Fruit fly (Drosophila melanogaster) Kc167 (cell line): ENCODE results near the gene CG1468.

Experiments
- Myc ChIP-seq: fragments of >200 bp; optimal IDR thresholded peaks from 2 replicates; lab custom pipeline; 2017; ENCODE audit warnings: missing external identifiers
- Sin3A ChIP-seq: fragments of >200 bp; optimal IDR thresholded peaks from 2 replicates; lab custom pipeline; 2018; ENCODE audit warnings: missing external identifiers
- h ChIP-seq: fragments of >200 bp; optimal IDR thresholded peaks from 3 replicates; lab custom pipeline; 2018; ENCODE audit warnings: missing external identifiers
- insv ChIP-seq: fragments of >200 bp; optimal IDR thresholded peaks from 3 replicates; lab custom pipeline; 2018; ENCODE audit warnings: missing external identifiers
- psq ChIP-seq: fragments of >200 bp; optimal IDR thresholded peaks from 2 replicates; lab custom pipeline; 2017; ENCODE audit warnings: missing external identifiers
- ttk ChIP-seq: sonication (Bioruptor generic); optimal IDR thresholded peaks from 2 replicates; lab custom pipeline; 2017; ENCODE audit warnings: missing external identifiers

The CG1468 gene

DNA sequence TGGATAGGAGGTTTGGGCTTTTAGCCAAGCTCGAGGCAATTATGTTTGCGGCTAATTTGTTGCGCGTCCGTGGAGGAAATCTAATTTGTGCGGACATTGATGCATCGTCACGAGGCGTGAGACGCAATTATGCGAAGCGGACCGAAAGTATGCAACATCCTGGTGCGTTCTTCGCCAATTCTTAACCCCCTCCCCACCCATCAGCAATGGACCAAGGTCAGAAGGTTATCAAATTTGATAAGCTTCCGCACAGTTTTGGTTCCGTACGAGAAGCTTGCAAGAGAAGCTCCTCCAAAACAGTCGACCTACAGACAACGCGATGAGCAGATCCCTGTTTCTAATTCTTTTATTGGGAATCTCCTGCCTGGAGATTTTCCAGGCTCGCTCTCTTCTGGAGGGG is at the start of gene CG1468:
TSS of gene CG1468 (plus strand) at position 298 of the 400 bp plus-strand sequence.
- TF ChIP-seq ttk (lab: Kevin White, UChicago) (no peak), h (lab: Kevin White, UChicago) (no peak), insv (lab: Kevin White, UChicago) (no peak), psq (lab: Kevin White, UChicago) (no peak), Sin3A (lab: Kevin White, UChicago) (no peak), Myc (lab: Kevin White, UChicago) (no peak)

dm6 chrX:9829896-9830295 is 48.3 kb upstream of the CG1468 start:
- TF ChIP-seq insv (lab: Kevin White, UChicago) (no peak), ttk (lab: Kevin White, UChicago) (no peak), h (lab: Kevin White, UChicago) (no peak), Myc (lab: Kevin White, UChicago) (no peak), Sin3A (lab: Kevin White, UChicago) (no peak), psq (lab: Kevin White, UChicago) (no peak)

DNA sequence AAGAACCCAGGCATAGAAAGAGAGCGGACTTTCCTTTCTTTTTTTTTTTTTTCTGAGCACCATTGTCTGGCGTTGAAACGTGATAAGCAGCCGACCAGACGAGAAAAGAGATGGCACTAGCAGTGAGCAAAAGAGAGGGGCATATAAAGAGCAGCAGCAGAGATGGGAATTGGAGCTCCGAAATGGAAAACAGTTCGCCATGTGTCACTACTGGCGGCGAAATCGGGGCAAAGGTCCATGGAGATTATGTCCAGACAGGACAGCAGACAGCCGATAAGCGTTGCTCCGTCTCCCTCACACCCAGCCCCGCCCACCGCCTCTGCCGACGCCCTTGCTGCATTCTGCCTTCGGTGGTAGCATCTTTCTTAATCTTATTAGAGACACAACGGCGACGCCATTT is 45.2 kb upstream of the CG1468 start:
- TF ChIP-seq Sin3A (lab: Kevin White, UChicago) (no peak), insv (lab: Kevin White, UChicago) (no peak), ttk (lab: Kevin White, UChicago) (no peak), Myc (lab: Kevin White, UChicago) (no peak), psq (lab: Kevin White, UChicago) (no peak), h (lab: Kevin White, UChicago) (no peak)

- TF ChIP-seq Myc (lab: Kevin White, UChicago) (no peak), h (lab: Kevin White, UChicago) (no peak), psq (lab: Kevin White, UChicago) (no peak), ttk (lab: Kevin White, UChicago) (no peak), insv (lab: Kevin White, UChicago) (no peak), Sin3A (lab: Kevin White, UChicago) (no peak)
Measured at dm6 chrX:9847529-9847928, 30.7 kb upstream of the CG1468 start.

dm6 chrX:9864882-9865281 is 13.3 kb upstream of the CG1468 start, which contains the start of gene Ser7:
TSS of gene Ser7 (plus strand) at chrX:9865233.
- TF ChIP-seq Myc (lab: Kevin White, UChicago) (no peak), Sin3A (lab: Kevin White, UChicago) (no peak), insv (lab: Kevin White, UChicago) (no peak), psq (lab: Kevin White, UChicago) (no peak), h (lab: Kevin White, UChicago) (no peak), ttk (lab: Kevin White, UChicago) (no peak)

- TF ChIP-seq Myc (lab: Kevin White, UChicago) (no peak), h (lab: Kevin White, UChicago) (no peak), psq (lab: Kevin White, UChicago) (no peak), insv (lab: Kevin White, UChicago) (no peak), ttk (lab: Kevin White, UChicago) (no peak), Sin3A (lab: Kevin White, UChicago) (no peak)
Measured at dm6 chrX:9868510-9869248, 9.5 kb upstream of the CG1468 start, which contains the start of gene CG45060. TSS of gene CG45060 (minus strand) at chrX:9868568.

DNA sequence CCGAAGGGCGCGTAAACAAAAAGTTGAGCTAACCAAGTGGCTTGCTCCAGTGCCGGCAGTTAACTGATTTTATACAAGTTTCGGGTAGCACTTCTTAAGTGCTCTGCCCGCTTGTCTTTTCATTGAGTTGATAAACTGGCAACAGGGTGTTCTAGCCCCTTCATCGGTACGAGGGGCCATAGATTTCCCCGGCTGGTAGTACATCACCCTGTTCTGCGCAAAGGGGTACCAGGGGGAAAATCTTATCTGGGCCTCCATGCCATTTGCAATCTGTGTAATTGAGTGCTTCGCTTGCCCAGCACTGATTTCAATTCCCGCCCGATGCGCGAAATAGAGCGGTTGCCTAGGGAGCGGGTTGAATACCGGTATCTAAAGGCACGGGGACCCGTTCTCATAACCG is 6.6 kb upstream of the CG1468 start, which contains the start of gene CG45061:
TSS of gene CG45061 (minus strand) at position 71 of the 400 bp plus-strand sequence.
- TF ChIP-seq h (lab: Kevin White, UChicago) (no peak), ttk (lab: Kevin White, UChicago) (no peak), psq (lab: Kevin White, UChicago) (no peak), Sin3A (lab: Kevin White, UChicago) (no peak), insv (lab: Kevin White, UChicago) (no peak), Myc (lab: Kevin White, UChicago) (no peak)

DNA sequence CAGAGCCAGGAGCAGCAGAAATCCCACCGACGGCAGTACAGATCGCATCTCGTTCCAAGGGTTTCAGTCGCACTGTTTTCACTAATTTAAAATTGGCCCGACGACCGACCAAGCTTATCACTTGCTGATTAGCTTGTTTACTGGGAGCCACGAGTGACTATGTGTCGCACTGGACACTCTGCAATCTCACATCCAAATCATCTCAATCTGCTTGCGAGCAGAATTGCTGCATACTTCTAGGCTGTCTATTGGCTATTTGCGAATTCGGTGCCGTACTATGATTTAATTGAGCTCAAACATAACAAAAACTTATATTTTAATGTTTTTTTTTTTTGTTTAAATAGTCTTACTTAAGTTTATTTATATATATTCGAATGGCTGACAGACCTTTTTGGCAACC is 4.3 kb upstream of the CG1468 start, which contains the start of gene CG32695:
TSS of gene CG32695 (minus strand) at position 141 of the 400 bp plus-strand sequence.
- TF ChIP-seq insv (lab: Kevin White, UChicago) (no peak), Sin3A (lab: Kevin White, UChicago) (no peak), h (lab: Kevin White, UChicago) (no peak), Myc (lab: Kevin White, UChicago) (no peak), psq (lab: Kevin White, UChicago) (no peak)

DNA sequence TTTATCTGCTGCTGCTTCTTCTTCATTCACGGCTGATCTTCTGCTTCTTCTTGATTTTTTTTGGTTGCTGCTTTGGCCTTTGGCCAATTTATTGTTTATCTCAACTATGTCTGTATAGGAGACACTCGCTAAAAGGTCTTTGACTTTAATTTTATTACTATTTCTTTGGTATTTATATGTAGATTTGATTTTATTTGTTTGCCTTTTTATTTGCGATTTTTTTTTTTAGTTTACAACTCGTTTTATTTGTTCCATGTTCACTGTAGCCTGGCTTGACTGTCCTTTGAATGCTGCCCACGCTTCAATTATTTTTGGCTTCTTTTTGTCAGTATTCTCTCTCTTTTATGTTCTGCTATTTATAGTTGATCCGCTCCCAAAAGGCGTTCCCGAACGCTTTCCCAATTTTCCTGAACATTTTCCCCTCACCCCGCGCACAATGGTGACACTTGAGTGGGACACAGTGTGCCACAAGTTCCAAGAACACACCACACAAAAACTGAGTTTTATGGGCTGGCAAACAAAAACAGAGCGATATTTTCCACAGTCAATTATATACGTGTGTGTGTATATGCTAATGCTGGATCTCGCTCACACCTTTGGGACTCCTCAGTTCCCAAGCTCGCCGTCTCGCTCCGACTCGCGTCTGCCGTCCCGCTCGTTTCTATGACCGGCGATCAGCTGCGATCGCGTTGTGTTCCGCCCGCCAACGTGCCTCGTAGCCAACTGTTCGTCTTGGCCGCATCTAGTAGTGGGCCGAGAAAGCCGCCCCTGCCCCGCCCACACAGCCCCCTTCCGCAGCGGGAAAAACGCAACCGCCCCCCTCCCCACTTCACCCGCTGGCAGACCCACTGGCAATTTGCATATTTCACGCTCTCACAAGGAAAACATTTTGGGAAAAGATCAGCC is 2.0 kb upstream of the CG1468 start, which contains the start of gene CG15247:
TSS of gene CG15247 (minus strand) at position 725 of the 906 bp plus-strand sequence.
- TF ChIP-seq Sin3A (lab: Kevin White, UChicago) (no peak), h (lab: Kevin White, UChicago) (no peak), ttk (lab: Kevin White, UChicago) (no peak), psq (lab: Kevin White, UChicago) (no peak), Myc (lab: Kevin White, UChicago) (no peak)

DNA sequence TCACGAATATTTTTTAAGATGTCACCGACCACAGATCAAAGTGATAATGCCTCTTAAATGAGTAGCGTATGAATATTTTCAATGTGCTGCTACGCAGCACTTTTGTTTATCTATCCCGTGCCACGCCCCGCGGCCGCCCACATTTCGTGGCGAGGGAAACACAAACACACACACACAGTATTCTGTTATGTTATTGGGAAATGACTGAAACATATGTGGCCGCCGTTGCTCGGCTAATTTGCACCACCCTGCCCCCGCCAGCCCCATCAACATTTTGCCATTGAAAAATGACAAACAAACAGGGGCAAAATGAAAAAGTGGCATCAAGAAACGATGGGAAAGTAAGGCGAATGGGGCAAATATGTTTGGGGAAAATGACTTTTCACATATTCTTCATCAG is 982 bp upstream of the CG1468 start:
- no peak for TF ChIP-seq ttk (lab: Kevin White, UChicago)
- TF ChIP-seq Myc (lab: Kevin White, UChicago), result no peak
- no peak for TF ChIP-seq h (lab: Kevin White, UChicago)
- no peak for TF ChIP-seq psq (lab: Kevin White, UChicago)
- TF ChIP-seq insv (lab: Kevin White, UChicago), result no peak
- TF ChIP-seq Sin3A (lab: Kevin White, UChicago), result no peak
